Fruit fly (Drosophila melanogaster): Measurements from ENCODE around the gene CG32857.
A peak's percentile ranks its signal among the peaks of the same experiment; 100 is the strongest.
"Not testable (repeated sequence)": the region's sequence is repeated elsewhere in the genome, so short reads cannot be mapped to it uniquely, and the experiment has no call there.

The CG32857 gene

dm6 chrX:21617517-21617916 is at the start of gene CG32857:
Gene CG32857 (minus strand): TSS chrX:21617617.
- TF ChIP-seq noc (tag; optimal IDR thresholded peaks at IDR 0.05), result not testable (repeated sequence)

dm6 chrX:21632852-21633251 is 15.4 kb upstream of the CG32857 start:
- TF ChIP-seq noc (tag; optimal IDR thresholded peaks at IDR 0.05), result no peak

dm6 chrX:21632213-21632612 is 14.8 kb upstream of the CG32857 start:
- no peak for TF ChIP-seq noc (tag; optimal IDR thresholded peaks at IDR 0.05)

dm6 chrX:21631452-21631851 is 14.0 kb upstream of the CG32857 start:
- no peak for TF ChIP-seq noc (tag; optimal IDR thresholded peaks at IDR 0.05)

- TF ChIP-seq noc (tag; optimal IDR thresholded peaks at IDR 0.05), result no peak
Measured at dm6 chrX:21630160-21630738, 12.8 kb upstream of the CG32857 start.

dm6 chrX:21629482-21630159 is 12.2 kb upstream of the CG32857 start, which contains the start of gene DIP1:
Gene DIP1 (minus strand): TSS chrX:21630148.
- no peak for TF ChIP-seq noc (tag; optimal IDR thresholded peaks at IDR 0.05)

- not testable (repeated sequence) for TF ChIP-seq noc (tag; optimal IDR thresholded peaks at IDR 0.05)
Measured at dm6 chrX:21623641-21624040, 6.2 kb upstream of the CG32857 start, which contains the start of gene CG32500. Gene CG32500 (minus strand): TSS chrX:21623750.

- TF ChIP-seq noc (tag; optimal IDR thresholded peaks at IDR 0.05), result not testable (repeated sequence)
Measured at dm6 chrX:21621004-21621403, 3.6 kb upstream of the CG32857 start, which contains the start of gene CG32819. Gene CG32819 (minus strand): TSS chrX:21621104.

- TF ChIP-seq noc (tag; optimal IDR thresholded peaks at IDR 0.05), result not testable (repeated sequence)
Measured at dm6 chrX:21615139-21615538, 2.3 kb downstream of the CG32857 start, which contains the start of gene CG32820. Gene CG32820 (minus strand): TSS chrX:21615239.

- TF ChIP-seq noc (tag; optimal IDR thresholded peaks at IDR 0.05), result not testable (repeated sequence)
Measured at dm6 chrX:21611426-21611825, 6.0 kb downstream of the CG32857 start, which contains the start of gene CG33502. Gene CG33502 (minus strand): TSS chrX:21611526.

dm6 chrX:21608820-21609219 is 8.6 kb downstream of the CG32857 start, which contains the start of gene CG17450:
Gene CG17450 (minus strand): TSS chrX:21608920.
- not testable (repeated sequence) for TF ChIP-seq noc (tag; optimal IDR thresholded peaks at IDR 0.05)

dm6 chrX:21605514-21605913 is 11.9 kb downstream of the CG32857 start:
- no peak for TF ChIP-seq noc (tag; optimal IDR thresholded peaks at IDR 0.05)

- no peak for TF ChIP-seq noc (tag; optimal IDR thresholded peaks at IDR 0.05)
Measured at dm6 chrX:21604956-21605502, 12.4 kb downstream of the CG32857 start, which contains the start of gene GCS2alpha. Gene GCS2alpha (minus strand): TSS chrX:21605264.

- peak; percentile 69 for TF ChIP-seq noc (tag; optimal IDR thresholded peaks at IDR 0.05)
Measured at dm6 chrX:21593907-21594306, 23.5 kb downstream of the CG32857 start.

- TF ChIP-seq noc (tag; optimal IDR thresholded peaks at IDR 0.05), result no peak
Measured at dm6 chrX:21591990-21592389, 25.4 kb downstream of the CG32857 start.

dm6 chrX:21589937-21590336 is 27.5 kb downstream of the CG32857 start:
- no peak for TF ChIP-seq noc (tag; optimal IDR thresholded peaks at IDR 0.05)

dm6 chrX:21588000-21588399 is 29.4 kb downstream of the CG32857 start:
- no peak for TF ChIP-seq noc (tag; optimal IDR thresholded peaks at IDR 0.05)

All from whole organism, larva.